Worm (Caenorhabditis elegans) whole organism, dauer: ENCODE results near the gene F42G4.7.

Source experiments
- unc-62 ChIP-seq: sonication (generic microtip); optimal IDR thresholded peaks from 2 replicates; lab custom pipeline; 2017; ENCODE audit warnings: missing biosample characterization, missing genetic modification reagents, missing genetic modification characterization

F42G4.7 gene

ce11 chrII:13006283-13006682 lies 40.8 kb downstream of the F42G4.7 start:
- TF ChIP-seq unc-62 (GFP tag; lab: Kevin White, UChicago): no peak

DNA sequence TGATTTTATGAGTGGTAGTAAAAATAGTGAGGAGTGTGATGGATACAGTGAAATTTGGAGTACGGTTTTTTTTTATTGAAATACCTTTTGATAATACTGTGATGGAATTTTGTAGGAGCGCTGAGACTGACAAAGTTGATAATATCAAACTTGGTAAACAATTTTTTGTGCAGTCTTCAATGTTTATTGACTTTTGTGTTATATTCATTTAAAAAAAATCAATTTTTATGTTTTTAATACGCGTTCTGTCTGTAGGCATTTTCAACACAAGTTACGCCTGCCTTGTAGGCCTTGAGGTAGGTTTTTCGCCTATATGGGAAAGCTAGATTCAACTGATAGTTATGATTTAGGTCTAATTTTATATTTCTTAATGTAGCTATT lies 42.2 kb downstream of the F42G4.7 start:
- no peak for TF ChIP-seq unc-62 (GFP tag; lab: Kevin White, UChicago)

DNA sequence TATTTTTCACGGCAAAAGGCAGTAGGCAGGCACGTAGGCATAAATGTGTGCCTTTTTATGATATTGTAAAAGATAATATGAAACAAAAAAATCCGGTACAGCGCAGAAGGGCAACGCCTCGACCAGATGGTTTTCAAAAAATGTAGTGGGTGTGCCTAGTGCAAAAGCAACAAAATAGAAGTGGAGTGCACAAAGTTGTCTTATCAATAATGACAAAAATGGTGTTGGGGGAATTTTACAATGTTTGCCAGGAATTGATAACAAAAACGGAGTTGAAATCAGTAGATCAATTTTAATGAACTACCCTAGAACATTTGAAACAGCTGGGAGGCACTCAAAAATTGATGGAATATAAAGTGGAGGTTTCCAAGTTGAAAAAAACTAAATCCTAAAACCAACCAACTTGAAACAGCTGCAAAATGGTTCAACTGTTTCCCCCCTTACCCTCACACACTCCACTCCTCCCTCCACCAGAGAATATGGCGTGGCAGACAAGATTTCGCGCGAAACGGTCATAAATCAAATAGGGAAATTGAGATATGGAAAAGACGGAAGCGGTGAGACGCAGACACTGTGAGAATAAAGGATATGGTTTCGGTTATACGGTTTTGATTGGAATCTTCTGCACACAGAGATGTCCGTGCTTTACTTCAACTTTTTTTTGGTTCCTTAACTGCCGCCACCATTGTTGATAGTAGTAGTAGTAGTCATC lies 42.8 kb downstream of the F42G4.7 start:
- TF ChIP-seq unc-62 (GFP tag; lab: Kevin White, UChicago): no peak

DNA sequence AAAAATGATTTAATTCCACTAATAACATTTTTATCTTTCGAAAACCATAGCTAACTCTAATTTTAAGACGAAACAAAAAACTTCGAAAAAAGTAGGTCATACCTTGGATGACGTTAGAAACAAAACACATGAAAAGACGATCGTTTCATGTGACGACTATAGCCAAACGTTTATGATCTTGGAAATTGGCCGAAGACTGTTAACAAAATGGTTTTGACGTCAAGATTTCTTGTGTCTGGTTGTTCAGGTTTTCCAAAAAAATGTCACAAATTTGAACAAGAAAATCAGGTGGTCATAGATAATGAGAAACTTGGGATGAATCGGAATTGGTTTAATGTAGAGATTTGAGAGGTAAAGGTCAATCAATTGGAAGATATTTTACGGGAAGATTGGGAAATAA lies 43.8 kb downstream of the F42G4.7 start:
- TF ChIP-seq unc-62 (GFP tag; lab: Kevin White, UChicago): no peak

DNA sequence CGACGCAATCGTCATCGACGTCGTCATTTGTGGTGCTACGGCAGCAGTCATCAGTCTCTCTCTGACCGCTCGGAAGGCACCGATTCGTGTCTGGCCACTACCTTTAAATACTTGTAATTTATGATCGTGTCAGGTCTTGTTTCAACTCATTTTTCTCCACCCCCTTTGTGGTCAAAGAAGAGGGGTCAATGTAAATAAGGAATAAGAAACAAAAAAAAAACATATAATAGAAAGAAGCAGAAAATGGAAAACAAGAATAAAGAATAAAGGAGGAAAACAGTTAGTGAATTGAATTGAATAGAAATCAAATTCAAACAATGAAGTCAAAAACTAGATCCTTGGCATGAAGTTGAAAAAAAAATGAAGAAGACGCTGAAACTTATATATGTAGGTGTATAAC lies 46.3 kb downstream of the F42G4.7 start, which contains the start of gene Y38F1A.8:
TSS of gene Y38F1A.8 (minus strand) at position 101 of the 400 bp plus-strand sequence.
- TF ChIP-seq unc-62 (GFP tag; lab: Kevin White, UChicago): no peak

DNA sequence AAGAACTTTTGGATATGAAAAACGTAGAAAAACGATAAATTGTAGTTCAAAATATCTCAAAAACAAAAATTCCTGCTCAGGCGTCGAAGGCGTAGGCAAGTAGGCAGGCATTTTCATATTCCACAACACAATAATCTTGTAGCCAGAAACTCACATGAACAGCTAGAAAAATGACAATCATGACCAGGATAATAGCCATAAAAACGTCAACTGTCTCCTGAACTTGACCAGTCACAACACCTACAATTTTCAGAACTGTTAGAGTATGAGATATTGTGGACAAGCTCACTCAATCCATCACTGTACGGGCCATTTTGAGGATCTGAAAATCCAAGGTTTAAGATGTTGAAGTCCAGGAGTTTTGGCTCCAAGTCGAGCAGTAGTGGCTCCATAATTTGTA lies 49.7 kb downstream of the F42G4.7 start, which contains the start of gene Y38F1A.7:
TSS of gene Y38F1A.7 (minus strand) at position 392 of the 400 bp plus-strand sequence.
- no peak for TF ChIP-seq unc-62 (GFP tag; lab: Kevin White, UChicago)

- no peak for TF ChIP-seq unc-62 (GFP tag; lab: Kevin White, UChicago)
Measured at ce11 chrII:12996249-12996648, 50.8 kb downstream of the F42G4.7 start, which contains the start of gene hphd-1. TSS of gene hphd-1 (minus strand) at chrII:12996571.
